Worm (Caenorhabditis elegans) whole organism, late embryonic: ENCODE measurements around the gene gcy-7.
"Not testable (repeated sequence)": the region's sequence is repeated elsewhere in the genome, so short reads cannot be mapped to it uniquely, and the experiment has no call there.

ENCODE experiments used
- C08G9.2 ChIP-seq: sonication (generic microtip); optimal IDR thresholded peaks from 2 replicates; lab custom pipeline; 2016; ENCODE audit warnings: mild to moderate bottlenecking, missing genetic modification characterization, moderate library complexity, missing compliant biosample characterization
- C38D4.7 ChIP-seq: fragments of 200-800 bp; sonication (Bioruptor generic); optimal IDR thresholded peaks from 2 replicates; lab custom pipeline; 2018; ENCODE audit warnings: mild to moderate bottlenecking, missing genetic modification characterization, moderate library complexity, missing compliant biosample characterization
- F13H6.1 ChIP-seq: sonication (generic microtip); optimal IDR thresholded peaks from 2 replicates; lab custom pipeline; 2016; ENCODE audit warnings: missing genetic modification characterization, missing compliant biosample characterization
- K09A11.1 ChIP-seq: sonication (generic microtip); optimal IDR thresholded peaks from 2 replicates; lab custom pipeline; 2017; ENCODE audit warnings: antibody characterized with exemption, mild to moderate bottlenecking, missing genetic modification characterization, missing compliant biosample characterization; ENCODE audit not compliant: insufficient read depth
- T23F11.4 ChIP-seq: fragments of 200-800 bp; sonication (Bioruptor generic); optimal IDR thresholded peaks from 2 replicates; lab custom pipeline; 2018; ENCODE audit warnings: mild to moderate bottlenecking, missing genetic modification characterization, missing compliant biosample characterization
- Y22D7AL.16 ChIP-seq: sonication (generic microtip); optimal IDR thresholded peaks from 2 replicates; lab custom pipeline; 2016; ENCODE audit warnings: missing genetic modification characterization, missing compliant biosample characterization
- ahr-1 ChIP-seq: sonication (generic microtip); optimal IDR thresholded peaks from 2 replicates; lab custom pipeline; 2016; ENCODE audit warnings: missing genetic modification characterization, missing compliant biosample characterization
- ama-1 ChIP-seq: fragments of 150-350 bp; optimal IDR thresholded peaks from 2 replicates; lab custom pipeline; 2014
- ceh-14 ChIP-seq: sonication (generic microtip); optimal IDR thresholded peaks from 2 replicates; lab custom pipeline; 2016; ENCODE audit warnings: missing genotype, missing genetic modification characterization, missing compliant biosample characterization
- ceh-22 ChIP-seq: sonication (generic microtip); optimal IDR thresholded peaks from 2 replicates; lab custom pipeline; 2017; ENCODE audit warnings: missing biosample characterization, missing genetic modification characterization
- ceh-24 ChIP-seq: sonication (generic microtip); optimal IDR thresholded peaks from 2 replicates; lab custom pipeline; 2016; ENCODE audit warnings: mild to moderate bottlenecking, missing genetic modification characterization, missing compliant biosample characterization
- ceh-30 ChIP-seq: fragments of 150-350 bp; optimal IDR thresholded peaks from 2 replicates; lab custom pipeline; 2014; ENCODE audit warnings: missing biosample characterization, missing genetic modification characterization
- ceh-31 ChIP-seq: sonication (generic microtip); optimal IDR thresholded peaks from 2 replicates; lab custom pipeline; 2016; ENCODE audit warnings: missing genetic modification characterization, missing compliant biosample characterization
- ceh-34 ChIP-seq: sonication (generic microtip); optimal IDR thresholded peaks from 2 replicates; lab custom pipeline; 2016; ENCODE audit warnings: mild to moderate bottlenecking, missing genetic modification characterization, missing compliant biosample characterization
- ceh-48 ChIP-seq: sonication (generic microtip); optimal IDR thresholded peaks from 2 replicates; lab custom pipeline; 2016; ENCODE audit warnings: missing genetic modification characterization, inconsistent platforms, missing compliant biosample characterization
- ceh-6 ChIP-seq: fragments of 200-800 bp; sonication (Bioruptor generic); optimal IDR thresholded peaks from 2 replicates; lab custom pipeline; 2018; ENCODE audit warnings: mild to moderate bottlenecking, missing genetic modification characterization, missing compliant biosample characterization
- ceh-9 ChIP-seq: sonication (generic microtip); optimal IDR thresholded peaks from 2 replicates; lab custom pipeline; 2016; ENCODE audit warnings: mild to moderate bottlenecking, missing genetic modification characterization, inconsistent platforms, missing compliant biosample characterization
- dmd-4 ChIP-seq: sonication (generic microtip); optimal IDR thresholded peaks from 2 replicates; lab custom pipeline; 2016; ENCODE audit warnings: borderline replicate concordance, missing genetic modification characterization, missing compliant biosample characterization
- elt-2 ChIP-seq: sonication (generic microtip); optimal IDR thresholded peaks from 2 replicates; lab custom pipeline; 2016; ENCODE audit warnings: missing genetic modification reagents, missing genetic modification characterization, missing compliant biosample characterization
- ets-4 ChIP-seq: sonication (generic microtip); optimal IDR thresholded peaks from 2 replicates; lab custom pipeline; 2016; ENCODE audit warnings: missing genetic modification characterization, missing compliant biosample characterization
- eyg-1 ChIP-seq: sonication (generic microtip); optimal IDR thresholded peaks from 2 replicates; lab custom pipeline; 2016; ENCODE audit warnings: missing genotype, missing genetic modification characterization, missing compliant biosample characterization
- fax-1 ChIP-seq: sonication (generic microtip); optimal IDR thresholded peaks from 2 replicates; lab custom pipeline; 2016; ENCODE audit warnings: missing genotype, missing genetic modification characterization, missing compliant biosample characterization
- gmeb-2 ChIP-seq: sonication (generic microtip); optimal IDR thresholded peaks from 2 replicates; lab custom pipeline; 2016; ENCODE audit warnings: missing genetic modification characterization, inconsistent platforms, missing compliant biosample characterization
- hlh-13 ChIP-seq: fragments of 200-800 bp; sonication (Bioruptor generic); optimal IDR thresholded peaks from 2 replicates; lab custom pipeline; 2018; ENCODE audit warnings: mild to moderate bottlenecking, missing genetic modification characterization, missing compliant biosample characterization
- hlh-30 ChIP-seq: sonication (generic microtip); optimal IDR thresholded peaks from 2 replicates; lab custom pipeline; 2017; ENCODE audit warnings: antibody characterized with exemption, missing genetic modification characterization, missing compliant biosample characterization; ENCODE audit not compliant: insufficient read depth
- hlh-8 ChIP-seq: sonication (generic microtip); optimal IDR thresholded peaks from 2 replicates; lab custom pipeline; 2016; ENCODE audit warnings: missing genotype, missing genetic modification characterization, missing compliant biosample characterization
- lim-6 ChIP-seq: sonication (generic microtip); optimal IDR thresholded peaks from 2 replicates; lab custom pipeline; 2016; ENCODE audit warnings: missing genetic modification characterization, missing compliant biosample characterization
- lin-11 ChIP-seq: fragments of 200-800 bp; sonication (Bioruptor generic); optimal IDR thresholded peaks from 2 replicates; lab custom pipeline; 2018; ENCODE audit warnings: mild to moderate bottlenecking, missing genetic modification characterization, missing compliant biosample characterization
- mec-3 ChIP-seq: sonication (generic microtip); optimal IDR thresholded peaks from 2 replicates; lab custom pipeline; 2016; ENCODE audit warnings: borderline replicate concordance, missing genetic modification characterization, missing compliant biosample characterization
- nfya-1 ChIP-seq: sonication (generic microtip); optimal IDR thresholded peaks from 2 replicates; lab custom pipeline; 2017; ENCODE audit warnings: missing genetic modification characterization, mild to moderate bottlenecking, missing compliant biosample characterization, antibody characterized with exemption, moderate library complexity
- nhr-11 ChIP-seq: fragments of 150-350 bp; optimal IDR thresholded peaks from 2 replicates; lab custom pipeline; 2014; ENCODE audit warnings: missing biosample characterization, missing genetic modification characterization
- nhr-232 ChIP-seq: sonication (generic microtip); optimal IDR thresholded peaks from 2 replicates; lab custom pipeline; 2016; ENCODE audit warnings: missing genetic modification characterization, missing compliant biosample characterization
- odd-2 ChIP-seq: sonication (generic microtip); optimal IDR thresholded peaks from 2 replicates; lab custom pipeline; 2017; ENCODE audit warnings: antibody characterized with exemption, mild to moderate bottlenecking, missing genetic modification characterization, missing compliant biosample characterization
- pag-3 ChIP-seq: sonication (generic microtip); optimal IDR thresholded peaks from 2 replicates; lab custom pipeline; 2016; ENCODE audit warnings: missing compliant biosample characterization, missing genetic modification characterization, borderline replicate concordance
- pax-1 ChIP-seq: fragments of 150-350 bp; optimal IDR thresholded peaks from 2 replicates; lab custom pipeline; 2014; ENCODE audit warnings: missing biosample characterization, missing genetic modification characterization
- pha-2 ChIP-seq: sonication (generic microtip); optimal IDR thresholded peaks from 2 replicates; lab custom pipeline; 2017; ENCODE audit warnings: mild to moderate bottlenecking, missing genetic modification characterization, missing compliant biosample characterization
- pqm-1 ChIP-seq: sonication (generic microtip); optimal IDR thresholded peaks from 2 replicates; lab custom pipeline; 2016; ENCODE audit warnings: missing genetic modification characterization, missing compliant biosample characterization
- ref-2 ChIP-seq: sonication (generic microtip); optimal IDR thresholded peaks from 2 replicates; lab custom pipeline; 2016; ENCODE audit warnings: missing genetic modification characterization, missing compliant biosample characterization
- sdc-2 ChIP-seq: sonication (generic microtip); optimal IDR thresholded peaks from 2 replicates; lab custom pipeline; 2016; ENCODE audit warnings: missing genotype, missing genetic modification characterization, missing compliant biosample characterization
- sox-2 ChIP-seq: fragments of 200-800 bp; sonication (Bioruptor generic); IDR thresholded peaks from 2 replicates; pipeline ENCODE4 v1.3.6; 2022; ENCODE audit warnings: missing genetic modification reagents, missing genetic modification characterization, missing compliant biosample characterization
- syd-9 ChIP-seq: sonication (generic microtip); optimal IDR thresholded peaks from 2 replicates; lab custom pipeline; 2016; ENCODE audit warnings: mild to moderate bottlenecking, missing genetic modification characterization, moderate library complexity, missing compliant biosample characterization
- ttx-3 ChIP-seq: sonication (generic microtip); optimal IDR thresholded peaks from 2 replicates; lab custom pipeline; 2016; ENCODE audit warnings: missing genetic modification reagents, missing genetic modification characterization, missing compliant biosample characterization
- unc-42 ChIP-seq: sonication (generic microtip); optimal IDR thresholded peaks from 2 replicates; lab custom pipeline; 2016; ENCODE audit warnings: missing genotype, missing genetic modification characterization, missing compliant biosample characterization
- unc-55 ChIP-seq: sonication (generic microtip); optimal IDR thresholded peaks from 2 replicates; lab custom pipeline; 2017; ENCODE audit warnings: missing biosample characterization, missing genetic modification reagents, missing genetic modification characterization
- ztf-16 ChIP-seq: sonication (generic microtip); optimal IDR thresholded peaks from 2 replicates; lab custom pipeline; 2017; ENCODE audit warnings: missing genetic modification characterization, missing compliant biosample characterization

Gene gcy-7

DNA sequence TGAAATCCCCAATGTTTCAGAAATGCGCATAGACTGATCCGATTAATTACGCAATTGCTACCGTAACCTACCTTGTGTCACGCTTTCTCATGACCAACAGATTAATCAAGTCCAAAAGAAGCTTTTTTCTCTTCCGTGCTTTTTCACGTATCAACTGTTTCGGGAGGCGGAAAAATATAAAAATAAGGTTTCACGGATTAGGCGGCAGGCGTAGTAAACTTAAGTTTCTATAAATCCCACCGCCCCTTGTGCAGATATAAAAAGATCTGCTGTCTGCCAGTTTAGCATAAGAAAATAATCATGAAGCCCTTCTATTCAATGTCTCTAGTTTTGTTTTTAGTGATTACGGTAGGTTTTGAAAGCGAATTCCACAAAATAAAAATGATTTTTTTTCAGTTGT, at the start of gene gcy-7:
Gene gcy-7 (plus strand): TSS at position 301 of the 400 bp plus-strand sequence.
- no peak for TF ChIP-seq ama-1
- no peak for TF ChIP-seq elt-2 (tag; lab: Kevin White, UChicago)
- TF ChIP-seq nfya-1 (tag; lab: Kevin White, UChicago), result no peak
- TF ChIP-seq Y22D7AL.16, result no peak
- TF ChIP-seq ceh-22 (tag; lab: Kevin White, UChicago), result no peak
- no peak for TF ChIP-seq ceh-34 (tag; lab: Kevin White, UChicago)

DNA sequence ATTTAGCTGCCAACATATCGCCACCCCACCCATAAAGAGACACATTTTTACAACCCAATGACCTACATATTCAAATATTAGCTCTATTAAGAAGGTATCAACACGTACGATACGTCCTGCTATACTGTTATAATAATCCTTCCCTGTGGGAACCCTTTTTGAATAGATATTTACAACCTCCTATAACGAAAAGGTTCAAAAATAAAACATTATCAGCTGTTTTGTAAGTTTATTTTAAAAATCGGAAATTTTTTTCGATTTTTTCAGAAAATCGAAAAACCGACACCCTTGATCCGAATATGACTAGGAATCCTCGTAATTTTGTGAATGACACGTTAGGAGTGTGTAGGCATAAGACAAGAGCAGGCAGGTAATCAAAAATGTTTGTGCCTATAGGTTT, 46.2 kb upstream of the gcy-7 start, which contains the start of gene C08D8.7:
Gene C08D8.7 (plus strand): TSS at position 301 of the 400 bp plus-strand sequence.
- TF ChIP-seq ceh-48, gmeb-2, pag-3: not testable (repeated sequence)

DNA sequence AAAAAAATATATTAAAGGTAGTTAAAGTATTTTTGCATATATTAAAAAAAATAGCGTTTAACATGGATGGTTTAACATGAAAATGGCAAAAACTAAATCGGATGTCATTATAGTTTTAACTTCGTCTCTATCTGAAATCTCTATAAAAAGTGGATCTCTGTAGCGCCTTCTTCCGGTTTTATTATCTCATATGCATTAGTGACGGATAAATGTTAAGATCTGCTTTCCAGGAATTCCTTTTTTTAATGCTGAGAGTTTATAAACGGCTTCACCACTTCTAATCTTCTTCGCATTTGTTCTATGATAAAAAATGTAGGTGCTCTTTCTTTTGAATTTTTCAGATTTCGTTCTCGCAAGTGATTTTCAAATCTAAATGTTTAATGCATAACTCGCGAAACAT, 44.7 kb upstream of the gcy-7 start:
- TF ChIP-seq pha-2 (tag; lab: Kevin White, UChicago), result no peak
- TF ChIP-seq mec-3 (tag; lab: Kevin White, UChicago), result no peak
- no peak for TF ChIP-seq gmeb-2

DNA sequence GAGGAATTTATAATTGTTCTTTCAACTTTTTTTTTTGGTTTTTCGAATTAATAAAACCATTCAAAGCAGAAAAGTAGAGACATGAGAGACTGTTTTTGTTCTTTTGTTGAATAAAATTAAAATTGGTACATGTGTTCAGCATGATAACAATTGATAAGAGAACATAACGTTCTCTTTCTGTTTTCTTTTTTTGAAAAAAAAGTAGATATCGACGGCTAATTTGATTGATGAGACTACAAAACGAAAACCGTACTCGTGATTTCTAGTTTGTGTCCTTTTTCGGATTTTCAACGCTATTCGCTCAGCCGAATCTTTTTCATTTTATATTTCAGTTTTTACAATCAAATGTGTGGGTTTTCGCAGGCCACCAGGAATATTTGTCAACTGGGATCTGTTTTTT, 41.7 kb upstream of the gcy-7 start, which contains the start of gene C08D8.1:
Gene C08D8.1 (plus strand): TSS at position 324 of the 400 bp plus-strand sequence.
- TF ChIP-seq nhr-11 (tag; lab: Kevin White, UChicago), result no peak
- no peak for TF ChIP-seq hlh-8 (tag; lab: Kevin White, UChicago)
- TF ChIP-seq fax-1 (tag; lab: Kevin White, UChicago), result no peak
- TF ChIP-seq pax-1 (tag; lab: Kevin White, UChicago), result no peak
- TF ChIP-seq unc-42, result no peak
- no peak for TF ChIP-seq ztf-16 (tag; lab: Kevin White, UChicago)
- TF ChIP-seq elt-2 (tag; lab: Kevin White, UChicago), result no peak
- TF ChIP-seq ttx-3 (tag; lab: Kevin White, UChicago), result no peak
- no peak for TF ChIP-seq odd-2 (tag; lab: Kevin White, UChicago)
- no peak for TF ChIP-seq ahr-1 (tag; lab: Kevin White, UChicago)
- TF ChIP-seq ceh-6 (GFP tag; lab: Kevin White, UChicago), result no peak
- no peak for TF ChIP-seq gmeb-2
- no peak for TF ChIP-seq ama-1
- TF ChIP-seq lim-6 (tag; lab: Kevin White, UChicago), result no peak
- no peak for TF ChIP-seq ets-4 (tag; lab: Kevin White, UChicago)
- TF ChIP-seq lin-11 (tag; lab: Kevin White, UChicago), result no peak
- no peak for TF ChIP-seq nfya-1 (tag; lab: Kevin White, UChicago)
- TF ChIP-seq ceh-14 (tag; lab: Kevin White, UChicago), result no peak
- TF ChIP-seq pqm-1, result no peak
- no peak for TF ChIP-seq K09A11.1 (tag; lab: Kevin White, UChicago)

DNA sequence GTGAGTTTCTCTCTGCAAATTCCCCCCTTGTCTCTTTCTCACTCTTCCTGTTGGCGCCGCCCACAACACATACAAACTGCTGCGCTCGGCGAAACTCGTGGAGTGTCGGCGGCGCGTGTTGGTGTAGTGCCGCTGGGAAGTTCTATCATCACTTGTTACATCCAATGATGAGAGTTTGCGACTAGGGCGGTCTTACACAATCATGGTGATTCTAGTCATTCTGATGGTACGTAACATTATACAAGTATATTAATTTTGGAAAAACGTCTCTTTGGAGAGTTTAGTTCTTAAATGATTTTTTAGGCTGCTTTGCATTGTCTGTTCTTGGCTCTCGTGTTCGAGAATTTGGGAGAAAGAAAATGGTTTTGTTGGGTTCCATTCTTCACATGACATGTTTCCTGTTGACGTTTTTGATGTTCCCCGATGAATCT, 38.2 kb upstream of the gcy-7 start:
- TF ChIP-seq hlh-13 (GFP tag; lab: Kevin White, UChicago) (no peak), sdc-2 (tag; lab: Kevin White, UChicago) (no peak), hlh-8 (tag; lab: Kevin White, UChicago) (no peak), ama-1 (peak; percentile 89), nhr-232 (tag; lab: Kevin White, UChicago) (no peak), elt-2 (tag; lab: Kevin White, UChicago) (peak; percentile 42), pqm-1 (no peak), ceh-22 (tag; lab: Kevin White, UChicago) (no peak), C38D4.7 (no peak), ceh-9 (tag; lab: Kevin White, UChicago) (no peak), eyg-1 (no peak), T23F11.4 (GFP tag; lab: Kevin White, UChicago) (no peak), unc-55 (GFP tag; lab: Kevin White, UChicago) (peak; percentile 15), ceh-31 (tag; lab: Kevin White, UChicago) (peak; percentile 0), pax-1 (tag; lab: Kevin White, UChicago) (no peak), hlh-30 (tag; lab: Kevin White, UChicago) (no peak), F13H6.1 (tag; lab: Kevin White, UChicago) (no peak), ceh-30 (tag; lab: Kevin White, UChicago) (no peak), sox-2 (no peak), syd-9 (no peak), ref-2 (tag; lab: Kevin White, UChicago) (no peak), nfya-1 (tag; lab: Kevin White, UChicago) (peak; percentile 42), ceh-24 (tag; lab: Kevin White, UChicago) (no peak), dmd-4 (tag; lab: Kevin White, UChicago) (no peak), odd-2 (tag; lab: Kevin White, UChicago) (no peak), C08G9.2 (tag; lab: Kevin White, UChicago) (peak; percentile 32)
